Worm (Caenorhabditis elegans): ENCODE data around the gene clec-170.

DNA sequence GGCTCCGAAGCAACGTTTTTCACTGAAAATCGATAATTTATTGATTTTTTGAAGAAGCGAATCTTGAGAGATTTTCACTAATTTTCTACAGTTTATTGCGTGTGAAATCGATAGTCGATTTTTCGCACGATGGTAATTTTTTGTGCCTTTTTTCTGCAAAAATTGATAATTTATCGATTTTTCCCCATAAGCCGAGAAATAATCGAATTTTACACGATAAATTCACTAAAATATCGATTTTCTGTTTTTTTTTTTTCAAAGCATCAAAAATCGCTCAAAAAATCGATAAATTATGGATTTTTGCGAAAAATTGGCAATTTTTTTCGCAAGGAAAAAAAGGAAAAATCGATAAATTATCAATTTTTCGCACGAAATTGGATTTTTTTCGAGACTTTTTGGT is 30.9 kb upstream of the clec-170 start:
- no peak for TF ChIP-seq ceh-13 (GFP tag; optimal IDR thresholded peaks at IDR 0.05)
- TF ChIP-seq ama-1 (optimal IDR thresholded peaks at IDR 0.05) = no peak
- TF ChIP-seq B0310.2 (tag; optimal IDR thresholded peaks at IDR 0.05) = no peak
- TF ChIP-seq pes-1 (GFP tag; IDR thresholded peaks at IDR 0.05) = no peak
- TF ChIP-seq aly-1 (tag; optimal IDR thresholded peaks at IDR 0.05) = no peak
- no peak for TF ChIP-seq ceh-36 (tag; optimal IDR thresholded peaks at IDR 0.05)
- TF ChIP-seq flt-1 (GFP tag; IDR thresholded peaks at IDR 0.05) = no peak
- no peak for TF ChIP-seq F13C5.2 (tag; optimal IDR thresholded peaks at IDR 0.05)
- no peak for TF ChIP-seq hmg-4 (GFP tag; optimal IDR thresholded peaks at IDR 0.05)
- no peak for TF ChIP-seq sea-1 (GFP tag; conservative IDR thresholded peaks at IDR 0.05)
- TF ChIP-seq scrt-1 (GFP tag; IDR thresholded peaks at IDR 0.05) = no peak

Data from whole organism, early embryonic.